Fruit fly (Drosophila melanogaster): Measurements from ENCODE around the gene CG43115.

Gene CG43115

dm6 chrX:6030593-6030992, 35.6 kb downstream of the CG43115 start:
- TF ChIP-seq CTCF (optimal IDR thresholded peaks at IDR 0.05) (no peak), CG8478 (optimal IDR thresholded peaks at IDR 0.05) (no peak)

DNA sequence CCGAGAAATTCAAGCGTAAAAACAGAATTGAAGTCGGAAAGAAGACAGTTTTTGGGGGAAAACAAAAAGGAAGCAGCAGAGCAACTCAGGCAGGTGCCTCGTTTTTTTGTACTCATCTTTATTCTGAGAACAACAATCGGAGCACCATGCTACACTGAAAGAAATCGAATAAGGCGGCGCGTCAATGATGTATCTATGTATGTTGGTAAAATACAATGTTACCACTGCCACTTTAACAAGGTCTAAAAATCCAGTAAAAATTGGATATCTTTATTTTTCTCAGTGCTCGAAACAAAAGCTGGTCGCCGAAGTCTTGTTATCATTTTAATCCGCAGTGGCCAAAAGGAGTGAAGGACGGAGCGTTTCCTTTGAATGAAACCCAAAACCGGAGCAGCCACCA, 36.2 kb downstream of the CG43115 start:
- TF ChIP-seq CTCF (optimal IDR thresholded peaks at IDR 0.05), result no peak
- no peak for TF ChIP-seq CG8478 (optimal IDR thresholded peaks at IDR 0.05)

- no peak for TF ChIP-seq CTCF (optimal IDR thresholded peaks at IDR 0.05)
- TF ChIP-seq CG8478 (optimal IDR thresholded peaks at IDR 0.05), result no peak
These were observed 37.2 kb downstream of the CG43115 start for dm6 chrX:6029015-6029414.

- TF ChIP-seq CG8478 (optimal IDR thresholded peaks at IDR 0.05), result no peak
- no peak for TF ChIP-seq CTCF (optimal IDR thresholded peaks at IDR 0.05)
These were observed 38.4 kb downstream of the CG43115 start for dm6 chrX:6027846-6028245.

- TF ChIP-seq CG8478 (optimal IDR thresholded peaks at IDR 0.05) (no peak), CTCF (optimal IDR thresholded peaks at IDR 0.05) (no peak)
These were observed 41.6 kb downstream of the CG43115 start for dm6 chrX:6024638-6025037.

dm6 chrX:6022090-6022489, 44.1 kb downstream of the CG43115 start:
- TF ChIP-seq CTCF (optimal IDR thresholded peaks at IDR 0.05) (no peak), CG8478 (optimal IDR thresholded peaks at IDR 0.05) (no peak)

DNA sequence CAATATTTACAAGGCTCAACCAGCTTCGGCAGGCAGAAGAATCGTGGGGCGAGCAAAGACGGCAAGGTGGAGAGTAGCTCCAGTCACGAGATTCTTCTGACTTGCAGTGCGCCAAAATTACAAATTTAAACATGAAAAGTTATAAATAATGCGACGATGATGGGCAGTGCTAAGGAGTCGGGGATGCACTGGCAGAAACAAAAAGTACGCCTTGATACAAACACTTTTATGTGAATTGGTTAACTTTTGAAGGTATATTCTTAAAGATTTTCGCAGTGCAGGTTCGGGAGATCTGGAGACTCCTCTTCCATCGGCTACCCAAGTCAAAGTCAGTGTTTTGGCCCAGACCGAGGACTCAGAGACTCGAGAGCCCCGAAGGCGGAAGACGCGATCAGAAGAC, 44.8 kb downstream of the CG43115 start:
- no peak for TF ChIP-seq CTCF (optimal IDR thresholded peaks at IDR 0.05)
- no peak for TF ChIP-seq CG8478 (optimal IDR thresholded peaks at IDR 0.05)

DNA sequence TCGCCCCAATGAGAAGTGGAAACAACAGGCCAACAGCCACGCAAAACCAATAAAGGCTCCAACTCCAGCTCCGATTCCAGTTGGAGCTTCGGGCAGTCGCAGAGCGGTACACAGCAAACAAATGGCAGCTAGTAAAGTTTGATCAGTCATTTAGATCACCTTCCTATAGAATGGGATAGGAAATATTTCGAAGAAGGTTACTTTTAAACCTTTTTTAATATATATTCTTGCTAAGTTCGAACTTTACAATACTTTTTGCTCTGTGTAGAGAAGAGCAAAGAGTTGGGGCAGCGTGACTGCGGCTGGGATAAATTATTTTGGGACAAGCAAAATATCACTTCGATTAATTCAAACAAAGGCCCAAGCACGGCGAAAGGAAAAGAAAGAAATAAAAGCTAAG, 46.0 kb downstream of the CG43115 start:
- no peak for TF ChIP-seq CG8478 (optimal IDR thresholded peaks at IDR 0.05)
- no peak for TF ChIP-seq CTCF (optimal IDR thresholded peaks at IDR 0.05)
